Fruit fly (Drosophila melanogaster) whole organism, larva: ENCODE measurements around the gene CG13713.

Source experiments
- noc ChIP-seq: fragments of 200-800 bp; sonication (Bioruptor generic); optimal IDR thresholded peaks from 3 replicates; lab custom pipeline; 2019; ENCODE audit warnings: missing biosample characterization, mild to moderate bottlenecking, missing genetic modification characterization, moderate library complexity

CG13713 gene

dm6 chr3L:4697301-4697700 is at the start of gene CG13713:
Gene CG13713, plus strand, starts transcription at chr3L:4697601.
- no peak for TF ChIP-seq noc

- TF ChIP-seq noc = no peak
Observed at dm6 chr3L:4647976-4648375, 49.4 kb upstream of the CG13713 start, which contains the start of gene TTLL1B. Gene TTLL1B, plus strand, starts transcription at chr3L:4648276.

dm6 chr3L:4667289-4667688 is 30.1 kb upstream of the CG13713 start, which contains the start of gene CG32236:
Gene CG32236, minus strand, starts transcription at chr3L:4667389.
- TF ChIP-seq noc = no peak

dm6 chr3L:4677532-4677931 is 19.9 kb upstream of the CG13713 start, which contains the start of gene CG34266:
Gene CG34266, plus strand, starts transcription at chr3L:4677832.
- TF ChIP-seq noc = no peak

dm6 chr3L:4679063-4679462 is 18.3 kb upstream of the CG13713 start:
- TF ChIP-seq noc = no peak

dm6 chr3L:4684622-4685276 is 12.7 kb upstream of the CG13713 start:
- no peak for TF ChIP-seq noc

dm6 chr3L:4686050-4686449 is 11.4 kb upstream of the CG13713 start:
- TF ChIP-seq noc = no peak

dm6 chr3L:4686609-4687008 is 10.8 kb upstream of the CG13713 start:
- TF ChIP-seq noc = no peak

dm6 chr3L:4687133-4687532 is 10.3 kb upstream of the CG13713 start, which contains the start of gene axo:
Gene axo, minus strand, starts transcription at chr3L:4687317.
- TF ChIP-seq noc = no peak

dm6 chr3L:4688674-4689073 is 8.7 kb upstream of the CG13713 start, which contains the start of gene CG7514:
Gene CG7514, minus strand, starts transcription at chr3L:4688774.
- TF ChIP-seq noc = no peak

dm6 chr3L:4689970-4690369 is 7.4 kb upstream of the CG13713 start, which contains the start of gene CG18418:
Gene CG18418, minus strand, starts transcription at chr3L:4690070.
- TF ChIP-seq noc = no peak

- TF ChIP-seq noc = no peak
Observed at dm6 chr3L:4690698-4691097, 6.7 kb upstream of the CG13713 start.

dm6 chr3L:4691775-4692174 is 5.6 kb upstream of the CG13713 start:
- no peak for TF ChIP-seq noc

dm6 chr3L:4692177-4693134 is 4.9 kb upstream of the CG13713 start, which contains the start of gene RhoGEF64C:
Gene RhoGEF64C, plus strand, starts transcription at chr3L:4692783.
- no peak for TF ChIP-seq noc

dm6 chr3L:4694823-4695222 is 2.6 kb upstream of the CG13713 start, which contains the start of gene CG15876:
Gene CG15876, minus strand, starts transcription at chr3L:4694845.
- TF ChIP-seq noc = no peak

- no peak for TF ChIP-seq noc
Observed at dm6 chr3L:4696380-4696779, 1.0 kb upstream of the CG13713 start.

dm6 chr3L:4698032-4698431 is 631 bp downstream of the CG13713 start:
- TF ChIP-seq noc = peak; percentile 78
